Fruit fly (Drosophila melanogaster) S2 (cell line): ENCODE data around the gene CG6999.

ENCODE experiments used
- CG8478 ChIP-seq: fragments of >200 bp; optimal IDR thresholded peaks from 2 replicates; lab custom pipeline; 2018
- CTCF ChIP-seq, 2 experiments: fragments of >200 bp; optimal IDR thresholded peaks; 2 replicates each; lab custom pipeline; 2018

DNA sequence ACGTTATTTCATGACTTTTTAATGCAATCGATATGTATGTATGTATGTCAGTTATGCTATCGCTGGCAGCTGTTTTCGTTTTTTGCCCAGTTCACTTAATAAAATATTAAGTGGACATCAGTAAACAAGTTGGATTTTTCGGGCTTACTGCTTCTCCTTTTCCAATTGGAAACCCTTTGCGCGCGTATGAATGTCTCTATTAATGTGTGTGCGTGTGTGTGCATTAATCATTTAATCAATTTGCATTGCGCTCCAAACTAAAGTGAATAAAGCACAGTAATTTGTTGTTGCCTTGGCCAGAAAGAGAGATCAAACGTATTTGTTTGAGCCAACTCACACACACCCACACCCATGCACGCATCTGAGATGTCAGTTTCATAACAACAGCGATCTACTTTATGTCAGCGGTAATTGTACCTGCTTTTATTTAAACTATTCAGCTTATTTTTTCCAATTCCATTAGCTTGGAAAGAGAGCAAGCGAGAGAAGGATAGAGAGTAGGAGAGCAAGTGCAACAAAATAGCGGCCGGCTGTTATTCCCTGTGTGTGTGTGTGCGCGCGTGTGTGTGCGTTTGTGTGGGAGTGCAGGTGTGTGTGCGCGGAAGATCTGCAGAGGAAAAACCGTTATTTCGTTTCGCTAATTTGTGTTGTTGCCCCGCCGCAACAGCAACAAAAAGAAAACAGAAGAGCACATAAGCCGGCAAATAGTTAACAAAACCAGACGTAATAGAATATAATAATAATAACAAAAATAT, 22.2 kb downstream of the CG6999 start:
- no peak for TF ChIP-seq CTCF (optimal IDR thresholded peaks at IDR 0.05; lab: Kevin White, UChicago)
- no peak for TF ChIP-seq CG8478 (lab: Kevin White, UChicago)
